Worm (Caenorhabditis elegans) whole organism, young adult: ENCODE data around the gene dnj-5.

Experiments used
- B0019.2 ChIP-seq: fragments of 200-800 bp; sonication (Bioruptor generic); conservative IDR thresholded peaks from 2 replicates; pipeline ENCODE4 v1.3.6; 2022; ENCODE audit warnings: missing genetic modification reagents, missing genetic modification characterization, missing compliant biosample characterization
- B0261.1 ChIP-seq: sonication (generic microtip); optimal IDR thresholded peaks from 2 replicates; lab custom pipeline; 2016; ENCODE audit warnings: mild to moderate bottlenecking, missing genetic modification characterization, moderate library complexity, missing compliant biosample characterization
- C17E4.6 ChIP-seq: fragments of 200-800 bp; sonication (Bioruptor generic); IDR thresholded peaks from 2 replicates; pipeline ENCODE4 v1.3.6; 2022; ENCODE audit warnings: missing genetic modification reagents, missing genetic modification characterization, missing compliant biosample characterization
- D2030.7 ChIP-seq: fragments of 200-800 bp; sonication (Bioruptor generic); IDR thresholded peaks from 2 replicates; pipeline ENCODE4 v1.3.6; 2022; ENCODE audit warnings: missing genetic modification reagents, missing genetic modification characterization, missing compliant biosample characterization
- F39B2.1 ChIP-seq: fragments of 200-800 bp; sonication (Bioruptor generic); IDR thresholded peaks from 2 replicates; pipeline ENCODE4 v1.3.6; 2022; ENCODE audit warnings: missing genetic modification reagents, missing genetic modification characterization, missing compliant biosample characterization
- F52B5.7 ChIP-seq: sonication (generic microtip); optimal IDR thresholded peaks from 2 replicates; lab custom pipeline; 2016; ENCODE audit warnings: mild to moderate bottlenecking, missing genetic modification characterization, missing compliant biosample characterization
- F57A8.1 ChIP-seq: fragments of 200-800 bp; sonication (Bioruptor generic); optimal IDR thresholded peaks from 2 replicates; lab custom pipeline; 2018; ENCODE audit warnings: mild to moderate bottlenecking, missing genetic modification characterization, moderate library complexity, missing compliant biosample characterization
- K11D2.4 ChIP-seq: fragments of 200-800 bp; sonication (Bioruptor generic); IDR thresholded peaks from 2 replicates; pipeline ENCODE4 v1.3.6; 2022; ENCODE audit warnings: missing genetic modification reagents, missing genetic modification characterization, missing compliant biosample characterization
- K12H6.12 ChIP-seq: fragments of 200-800 bp; sonication (Bioruptor generic); optimal IDR thresholded peaks from 2 replicates; lab custom pipeline; 2018; ENCODE audit warnings: mild to moderate bottlenecking, missing genetic modification characterization, missing compliant biosample characterization
- T07F8.4 ChIP-seq: sonication (generic microtip); optimal IDR thresholded peaks from 2 replicates; lab custom pipeline; 2016; ENCODE audit warnings: mild to moderate bottlenecking, missing genetic modification characterization, moderate library complexity, missing compliant biosample characterization
- T26A5.8 ChIP-seq: sonication (generic microtip); optimal IDR thresholded peaks from 2 replicates; lab custom pipeline; 2016; ENCODE audit warnings: missing genetic modification characterization, missing compliant biosample characterization
- ama-1 ChIP-seq, 3 experiments: fragments of 150-350 bp in 1 of 3; sonication (generic microtip) in 2 of 3; optimal IDR thresholded peaks; 2 replicates each; lab custom pipeline; 2014 to 2018; ENCODE audit warnings: missing biosample characterization in 2 of 3, missing genetic modification characterization in 2 of 3, missing genetic modification reagents in 2 of 3
- aptf-2 ChIP-seq: fragments of 200-800 bp; sonication (Bioruptor generic); conservative IDR thresholded peaks from 2 replicates; pipeline ENCODE4 v1.3.6; 2022; ENCODE audit warnings: missing genetic modification reagents, missing genetic modification characterization, missing compliant biosample characterization
- attf-3 ChIP-seq: fragments of 200-800 bp; sonication (Bioruptor generic); conservative IDR thresholded peaks from 2 replicates; pipeline ENCODE4 v1.3.6; 2022; ENCODE audit warnings: missing genetic modification reagents, missing genetic modification characterization, missing compliant biosample characterization
- bed-2 ChIP-seq: fragments of 200-800 bp; sonication (Bioruptor generic); IDR thresholded peaks from 2 replicates; pipeline ENCODE4 v1.3.6; 2022; ENCODE audit warnings: missing genetic modification reagents, missing genetic modification characterization, missing compliant biosample characterization
- ceh-27 ChIP-seq: fragments of 200-800 bp; sonication (Bioruptor generic); optimal IDR thresholded peaks from 2 replicates; lab custom pipeline; 2018; ENCODE audit warnings: mild to moderate bottlenecking, missing genetic modification characterization, moderate library complexity, missing compliant biosample characterization
- ceh-40 ChIP-seq: fragments of 200-800 bp; sonication (Bioruptor generic); IDR thresholded peaks from 2 replicates; pipeline ENCODE4 v1.3.6; 2022; ENCODE audit warnings: missing genetic modification characterization, missing compliant biosample characterization
- ceh-91 ChIP-seq: fragments of 200-800 bp; sonication (Bioruptor generic); IDR thresholded peaks from 2 replicates; pipeline ENCODE4 v1.3.6; 2022; ENCODE audit warnings: missing genetic modification reagents, missing genetic modification characterization, missing compliant biosample characterization
- die-1 ChIP-seq: sonication (generic microtip); optimal IDR thresholded peaks from 2 replicates; lab custom pipeline; 2016; ENCODE audit warnings: missing genotype, mild to moderate bottlenecking, missing genetic modification characterization, missing compliant biosample characterization
- dox-1 ChIP-seq: fragments of 200-800 bp; sonication (Bioruptor generic); IDR thresholded peaks from 2 replicates; pipeline ENCODE4 v1.3.6; 2022; ENCODE audit warnings: missing genetic modification reagents, missing genetic modification characterization, missing compliant biosample characterization
- dpl-1 ChIP-seq: fragments of 150-350 bp; optimal IDR thresholded peaks from 2 replicates; lab custom pipeline; 2014; ENCODE audit warnings: missing biosample characterization, missing genetic modification reagents, missing genetic modification characterization
- egl-18 ChIP-seq: fragments of 200-800 bp; sonication (Bioruptor generic); IDR thresholded peaks from 2 replicates; pipeline ENCODE4 v1.3.6; 2022; ENCODE audit warnings: missing genetic modification reagents, missing genetic modification characterization, missing compliant biosample characterization
- egrh-3 ChIP-seq: fragments of 200-800 bp; sonication (Bioruptor generic); IDR thresholded peaks from 2 replicates; pipeline ENCODE4 v1.3.6; 2022; ENCODE audit warnings: missing genetic modification reagents, missing genetic modification characterization, missing compliant biosample characterization
- ekl-4 ChIP-seq: fragments of 200-800 bp; sonication (Bioruptor generic); IDR thresholded peaks from 2 replicates; pipeline ENCODE4 v1.3.6; 2022; ENCODE audit warnings: missing genetic modification reagents, missing genetic modification characterization, missing compliant biosample characterization
- ets-4 ChIP-seq: fragments of 200-800 bp; sonication (Bioruptor generic); optimal IDR thresholded peaks from 2 replicates; lab custom pipeline; 2018; ENCODE audit warnings: mild to moderate bottlenecking, missing genetic modification characterization, missing compliant biosample characterization
- gei-17 ChIP-seq: fragments of 200-800 bp; sonication (Bioruptor generic); optimal IDR thresholded peaks from 2 replicates; lab custom pipeline; 2018; ENCODE audit warnings: mild to moderate bottlenecking, missing genetic modification characterization, missing compliant biosample characterization
- hrde-1 ChIP-seq: sonication (generic microtip); optimal IDR thresholded peaks from 2 replicates; lab custom pipeline; 2016; ENCODE audit warnings: missing genetic modification characterization, mild to moderate bottlenecking, missing compliant biosample characterization, moderate library complexity, missing genotype, missing genetic modification reagents, borderline replicate concordance
- let-526 ChIP-seq: fragments of 200-800 bp; sonication (Bioruptor generic); IDR thresholded peaks from 2 replicates; pipeline ENCODE4 v1.3.6; 2022; ENCODE audit warnings: missing genetic modification reagents, missing genetic modification characterization, missing compliant biosample characterization
- lin-35 ChIP-seq, 3 experiments: fragments of 150-350 bp in 2 of 3; sonication (generic microtip) in 1 of 3; optimal IDR thresholded peaks; 2 replicates each; lab custom pipeline; 2014 to 2018; ENCODE audit warnings: missing biosample characterization in 3 of 3, missing genetic modification characterization in 3 of 3, missing genetic modification reagents in 3 of 3
- lin-40 ChIP-seq: sonication (generic microtip); optimal IDR thresholded peaks from 2 replicates; lab custom pipeline; 2016; ENCODE audit warnings: missing genetic modification characterization, mild to moderate bottlenecking, missing compliant biosample characterization, missing genotype, missing genetic modification reagents
- lin-54 ChIP-seq: fragments of 200-800 bp; sonication (Bioruptor generic); optimal IDR thresholded peaks from 2 replicates; lab custom pipeline; 2018; ENCODE audit warnings: mild to moderate bottlenecking, missing genetic modification characterization, missing compliant biosample characterization
- lsy-27 ChIP-seq: sonication (generic microtip); optimal IDR thresholded peaks from 2 replicates; lab custom pipeline; 2017; ENCODE audit warnings: missing genetic modification characterization, mild to moderate bottlenecking, missing compliant biosample characterization, antibody characterized with exemption, missing genotype, borderline replicate concordance; ENCODE audit not compliant: insufficient read depth
- madf-10 ChIP-seq: sonication (generic microtip); optimal IDR thresholded peaks from 2 replicates; lab custom pipeline; 2016; ENCODE audit warnings: mild to moderate bottlenecking, missing genetic modification characterization, missing compliant biosample characterization
- madf-6 ChIP-seq: fragments of 200-800 bp; sonication (Bioruptor generic); IDR thresholded peaks from 2 replicates; pipeline ENCODE4 v1.3.6; 2022; ENCODE audit warnings: missing genetic modification reagents, missing genetic modification characterization, missing compliant biosample characterization
- madf-8 ChIP-seq: fragments of 200-800 bp; sonication (Bioruptor generic); conservative IDR thresholded peaks from 2 replicates; pipeline ENCODE4 v1.3.6; 2022; ENCODE audit warnings: missing genetic modification reagents, missing genetic modification characterization, missing compliant biosample characterization
- mel-28 ChIP-seq: sonication (generic microtip); optimal IDR thresholded peaks from 2 replicates; lab custom pipeline; 2016; ENCODE audit warnings: borderline replicate concordance, mild to moderate bottlenecking, missing genetic modification characterization, missing compliant biosample characterization
- mes-4 ChIP-seq: sonication (generic microtip); optimal IDR thresholded peaks from 2 replicates; lab custom pipeline; 2016; ENCODE audit warnings: missing genotype, missing genetic modification characterization, missing compliant biosample characterization
- nfyb-1 ChIP-seq: fragments of 200-800 bp; sonication (Bioruptor generic); IDR thresholded peaks from 2 replicates; pipeline ENCODE4 v1.3.6; 2022; ENCODE audit warnings: missing genetic modification reagents, missing genetic modification characterization, missing compliant biosample characterization
- pbrm-1 ChIP-seq: fragments of 200-800 bp; sonication (Bioruptor generic); IDR thresholded peaks from 2 replicates; pipeline ENCODE4 v1.3.6; 2022; ENCODE audit warnings: missing genetic modification reagents, missing genetic modification characterization, missing compliant biosample characterization
- rcor-1 ChIP-seq: fragments of 200-800 bp; sonication (Bioruptor generic); IDR thresholded peaks from 2 replicates; pipeline ENCODE4 v1.3.6; 2022; ENCODE audit warnings: missing genetic modification reagents, missing genetic modification characterization, missing compliant biosample characterization
- sea-2 ChIP-seq: fragments of 200-800 bp; sonication (Bioruptor generic); IDR thresholded peaks from 2 replicates; pipeline ENCODE4 v1.3.6; 2022; ENCODE audit warnings: missing genetic modification characterization, missing compliant biosample characterization
- snpc-3.4 ChIP-seq: sonication (generic microtip); optimal IDR thresholded peaks from 2 replicates; lab custom pipeline; 2017; ENCODE audit warnings: missing genetic modification characterization, mild to moderate bottlenecking, missing compliant biosample characterization, antibody characterized with exemption, moderate library complexity, missing genotype, missing genetic modification reagents
- sptf-2 ChIP-seq: fragments of 200-800 bp; sonication (Bioruptor generic); optimal IDR thresholded peaks from 2 replicates; lab custom pipeline; 2018; ENCODE audit warnings: mild to moderate bottlenecking, missing genetic modification characterization, missing compliant biosample characterization
- tbp1 ChIP-seq: fragments of 200-800 bp; sonication (Bioruptor generic); optimal IDR thresholded peaks from 2 replicates; lab custom pipeline; 2018; ENCODE audit warnings: mild to moderate bottlenecking, missing genetic modification characterization, missing compliant biosample characterization
- unc-130 ChIP-seq: sonication (generic microtip); optimal IDR thresholded peaks from 2 replicates; lab custom pipeline; 2016; ENCODE audit warnings: missing genetic modification reagents, missing genetic modification characterization, missing compliant biosample characterization
- zim-3 ChIP-seq: sonication (generic microtip); optimal IDR thresholded peaks from 2 replicates; lab custom pipeline; 2017; ENCODE audit warnings: mild to moderate bottlenecking, missing genetic modification characterization, moderate library complexity, missing compliant biosample characterization
- ztf-22 ChIP-seq: fragments of 200-800 bp; sonication (Bioruptor generic); optimal IDR thresholded peaks from 2 replicates; lab custom pipeline; 2018; ENCODE audit warnings: mild to moderate bottlenecking, missing genetic modification characterization, moderate library complexity, missing compliant biosample characterization
- ztf-6 ChIP-seq: fragments of 200-800 bp; sonication (Bioruptor generic); IDR thresholded peaks from 2 replicates; pipeline ENCODE4 v1.3.6; 2022; ENCODE audit warnings: missing genetic modification reagents, missing genetic modification characterization, missing compliant biosample characterization

Gene dnj-5

DNA sequence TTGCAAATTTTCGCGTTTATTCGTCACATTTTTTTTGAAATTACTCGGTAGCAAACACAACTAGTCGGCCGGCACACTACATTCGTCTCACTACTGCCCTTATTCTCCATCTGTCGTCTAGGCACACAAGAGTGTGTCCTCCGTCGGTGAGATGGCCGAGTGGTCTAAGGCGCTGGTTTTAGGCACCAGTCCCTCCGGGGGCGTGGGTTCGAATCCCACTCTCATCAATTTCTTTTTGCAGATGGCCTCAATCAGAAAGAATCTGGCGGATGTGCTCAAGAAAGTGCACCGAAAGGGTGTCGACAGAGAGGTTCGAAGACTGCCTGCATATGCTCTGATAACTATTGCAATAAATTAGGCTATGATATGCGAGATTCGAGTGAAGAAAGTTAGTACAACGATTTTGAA is 5.0 kb downstream of the dnj-5 start (continued):
- TF ChIP-seq aptf-2 (GFP tag; lab: Robert Waterston, UW) (no peak), C17E4.6 (GFP tag; lab: Robert Waterston, UW) (no peak), T26A5.8 (tag; lab: Kevin White, UChicago) (no peak), ztf-22 (no peak), egrh-3 (GFP tag; lab: Robert Waterston, UW) (peak; percentile 64), snpc-3.4 (tag; lab: Kevin White, UChicago) (peak; percentile 28), D2030.7 (GFP tag; lab: Robert Waterston, UW) (peak; percentile 46; the same call in 1 of the 2 replicates), gei-17 (GFP tag; lab: Kevin White, UChicago) (no peak), tbp1 (peak; percentile 93), K11D2.4 (GFP tag; lab: Robert Waterston, UW) (peak; percentile 71; the same call in 1 of the 2 replicates), lsy-27 (no peak), madf-8 (no peak), sea-2 (no peak), dox-1 (GFP tag; lab: Robert Waterston, UW) (peak; percentile 88), B0261.1 (tag; lab: Kevin White, UChicago) (peak; percentile 78), ceh-27 (peak; percentile 65), die-1 (peak; percentile 61), unc-130 (GFP tag; lab: Kevin White, UChicago) (no peak), B0019.2 (no peak), ceh-40 (GFP tag; lab: Robert Waterston, UW) (no peak), mes-4 (tag; lab: Kevin White, UChicago) (no peak), F52B5.7 (peak; percentile 74), ztf-6 (0 out of 2 replicates have a peak, but pooled peaks have one; percentile 30), mel-28 (tag; lab: Kevin White, UChicago) (no peak), let-526 (GFP tag; lab: Robert Waterston, UW) (no peak), F57A8.1 (GFP tag; lab: Kevin White, UChicago) (no peak), hrde-1 (tag; lab: Kevin White, UChicago) (peak; percentile 48), pbrm-1 (GFP tag; lab: Robert Waterston, UW) (peak; percentile 83), dpl-1 (GFP tag; lab: Kevin White, UChicago) (no peak), attf-3 (GFP tag; lab: Robert Waterston, UW) (peak; percentile 53; the same call in 1 of the 2 replicates), F39B2.1 (GFP tag; lab: Robert Waterston, UW) (no peak), ama-1 (optimal IDR thresholded peaks at IDR 0.05; lab: Kevin White, UChicago) (no peak), ama-1 (GFP tag; optimal IDR thresholded peaks at IDR 0.05; lab: Kevin White, UChicago) (peak; percentile 33 to 87), rcor-1 (GFP tag; lab: Robert Waterston, UW) (peak; percentile 72), ekl-4 (GFP tag; lab: Robert Waterston, UW) (0 out of 2 replicates have a peak, but pooled peaks have one; percentile 9), sptf-2 (GFP tag; lab: Kevin White, UChicago) (no peak), T07F8.4 (no peak), ceh-91 (peak; percentile 40; the same call in 1 of the 2 replicates), lin-35 (GFP tag; optimal IDR thresholded peaks at IDR 0.05; lab: Kevin White, UChicago) (peak in 1 of 3 experiments; percentile 33), zim-3 (no peak), K12H6.12 (tag; lab: Kevin White, UChicago) (peak; percentile 69), egl-18 (GFP tag; lab: Robert Waterston, UW) (no peak), nfyb-1 (GFP tag; lab: Robert Waterston, UW) (peak; percentile 61), madf-6 (GFP tag; lab: Robert Waterston, UW) (peak; percentile 64; the same call in 1 of the 2 replicates), madf-10 (peak; percentile 68), lin-40 (tag; lab: Kevin White, UChicago) (peak; percentile 69), ets-4 (GFP tag; lab: Kevin White, UChicago) (peak; percentile 25), lin-54 (GFP tag; lab: Kevin White, UChicago) (peak; percentile 60), bed-2 (GFP tag; lab: Robert Waterston, UW) (no peak)
